Worm (Caenorhabditis elegans): ENCODE results near the gene M117.4.

M117.4 gene

DNA sequence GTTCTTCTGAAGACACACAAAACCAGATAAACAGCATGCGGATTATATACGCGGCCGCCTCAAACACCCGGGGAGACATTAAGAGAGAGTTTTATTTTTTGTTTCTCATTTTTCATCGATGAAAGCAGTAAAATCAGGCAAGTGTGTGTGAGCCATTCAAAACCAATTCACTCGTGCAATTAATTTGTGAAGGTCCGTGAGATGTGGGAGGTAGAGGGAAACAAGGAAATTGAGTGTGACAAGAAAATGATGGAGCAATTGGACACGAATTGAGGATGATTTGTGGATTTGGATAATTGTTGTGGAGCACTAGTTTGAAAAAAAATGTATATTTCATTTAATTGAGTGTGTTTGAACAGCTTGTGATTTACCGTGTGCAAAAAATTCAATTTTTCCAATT lies 45.6 kb downstream of the M117.4 start:
- TF ChIP-seq fax-1 (tag; optimal IDR thresholded peaks at IDR 0.05) = no peak

DNA sequence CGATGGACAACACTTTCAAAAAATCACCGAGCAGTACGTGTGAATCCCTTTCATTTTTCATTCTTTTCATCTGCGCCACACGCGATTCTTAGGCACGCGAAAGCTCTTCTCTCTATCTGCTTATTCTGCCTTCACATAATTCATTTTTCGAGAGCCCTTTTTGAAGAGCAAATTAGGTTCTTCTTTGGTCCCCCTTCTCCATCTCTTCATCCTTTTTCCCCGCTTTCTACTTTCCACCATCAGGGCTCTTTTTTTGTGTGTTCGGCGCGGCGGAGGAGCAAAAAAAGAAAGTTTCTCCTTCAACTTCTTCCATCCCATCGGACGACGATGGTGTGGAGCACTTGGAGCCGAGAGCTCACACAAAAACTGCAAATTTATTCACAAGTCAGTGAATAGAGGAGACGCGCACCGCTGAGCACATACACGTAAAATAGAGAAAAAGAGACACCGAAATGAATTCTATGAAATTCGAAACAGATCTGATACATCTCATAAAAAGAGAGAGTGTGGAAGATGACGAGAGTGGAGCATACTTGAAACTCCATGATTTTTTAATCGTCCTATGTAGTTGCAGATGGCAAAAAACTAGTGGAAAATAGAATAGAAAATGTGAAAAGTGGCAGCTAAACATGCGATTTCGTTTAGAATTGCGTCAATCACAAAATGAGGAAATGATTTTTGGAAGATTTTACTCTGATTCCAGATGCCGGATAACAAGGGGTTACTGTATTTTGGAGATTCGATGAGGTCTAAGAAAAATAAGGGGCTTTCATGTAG lies 48.1 kb downstream of the M117.4 start:
- TF ChIP-seq tbx-7 (tag; optimal IDR thresholded peaks at IDR 0.05) = no peak
- peak; percentile 44 for TF ChIP-seq ceh-31 (tag; optimal IDR thresholded peaks at IDR 0.05)
- TF ChIP-seq gmeb-2 (tag; optimal IDR thresholded peaks at IDR 0.05) = no peak
- TF ChIP-seq F13H6.1 (tag; optimal IDR thresholded peaks at IDR 0.05) = no peak
- peak; percentile 93 for TF ChIP-seq unc-42 (tag; optimal IDR thresholded peaks at IDR 0.05)
- TF ChIP-seq ceh-9 (tag; optimal IDR thresholded peaks at IDR 0.05) = no peak
- no peak for TF ChIP-seq pha-4 (tag; optimal IDR thresholded peaks at IDR 0.05)
- no peak for TF ChIP-seq dmd-4 (tag; optimal IDR thresholded peaks at IDR 0.05; ENCODE audit: borderline replicate concordance)
- no peak for TF ChIP-seq ceh-24 (tag; optimal IDR thresholded peaks at IDR 0.05)
- no peak for TF ChIP-seq unc-3 (GFP tag; conservative IDR thresholded peaks at IDR 0.05)
- TF ChIP-seq unc-3 (tag; optimal IDR thresholded peaks at IDR 0.05) = no peak
- peak; percentile 18 for TF ChIP-seq ref-2 (tag; optimal IDR thresholded peaks at IDR 0.05)
- no peak for TF ChIP-seq hlh-30 (tag; optimal IDR thresholded peaks at IDR 0.05; ENCODE audit: insufficient read depth)
- TF ChIP-seq pag-3 (tag; optimal IDR thresholded peaks at IDR 0.05; ENCODE audit: borderline replicate concordance) = no peak

DNA sequence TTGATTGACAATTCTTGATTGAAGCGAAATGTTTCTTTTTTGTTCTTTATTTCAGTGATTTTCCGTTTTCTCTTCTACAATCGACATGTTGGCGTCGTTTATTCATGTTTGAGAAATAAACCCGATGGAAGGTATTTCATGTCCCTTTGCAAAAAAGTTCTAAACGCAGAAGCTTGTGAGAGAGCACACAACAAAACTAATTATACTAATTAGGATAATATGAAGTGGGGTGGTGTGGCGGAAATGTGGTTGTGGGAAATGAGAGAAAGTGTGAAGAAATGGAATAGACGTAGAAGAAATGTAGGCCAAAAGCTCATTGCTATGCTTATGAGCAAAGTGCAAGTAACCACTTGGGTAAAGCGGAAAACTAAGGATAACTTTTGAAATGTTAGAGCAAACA lies 50.5 kb downstream of the M117.4 start:
- peak; percentile 89 for TF ChIP-seq unc-42 (tag; optimal IDR thresholded peaks at IDR 0.05)
- TF ChIP-seq che-1 (tag; optimal IDR thresholded peaks at IDR 0.05) = no peak
